Fruit fly (Drosophila melanogaster) whole organism, embryonic: ENCODE results near the gene eco.
A peak's percentile ranks its signal among the peaks of the same experiment; 100 is the strongest.

ENCODE experiments used
- Adf1 ChIP-seq: fragments of 200-800 bp; sonication (Bioruptor generic); IDR thresholded peaks from 2 replicates; pipeline ENCODE4 v1.3.6; 2022; ENCODE audit warnings: missing biosample characterization, missing genetic modification characterization
- CG1024 ChIP-seq: fragments of 200-800 bp; sonication (Bioruptor generic); IDR thresholded peaks from 2 replicates; pipeline ENCODE4 v1.3.6; 2022; ENCODE audit warnings: missing biosample characterization, missing genetic modification characterization
- CG10543 ChIP-seq: fragments of 200-800 bp; sonication (Bioruptor generic); optimal IDR thresholded peaks from 3 replicates; lab custom pipeline; 2017; ENCODE audit warnings: missing biosample characterization, mild to moderate bottlenecking, missing genetic modification characterization, moderate library complexity
- CG10654 ChIP-seq: fragments of 200-800 bp; sonication (Bioruptor generic); optimal IDR thresholded peaks from 2 replicates; lab custom pipeline; 2016; ENCODE audit warnings: missing biosample characterization, missing genetic modification characterization
- CG12219 ChIP-seq: fragments of 200-800 bp; sonication (Bioruptor generic); optimal IDR thresholded peaks from 3 replicates; lab custom pipeline; 2018; ENCODE audit warnings: missing biosample characterization, mild to moderate bottlenecking, missing genetic modification characterization
- CG12942 ChIP-seq: fragments of 200-800 bp; sonication (Bioruptor generic); optimal IDR thresholded peaks from 3 replicates; lab custom pipeline; 2016; ENCODE audit warnings: missing biosample characterization, missing genetic modification characterization
- CG14710 ChIP-seq: fragments of 200-800 bp; sonication (Bioruptor generic); optimal IDR thresholded peaks from 3 replicates; lab custom pipeline; 2019; ENCODE audit warnings: missing biosample characterization, mild to moderate bottlenecking, missing genetic modification characterization, moderate library complexity
- CG14860 ChIP-seq: fragments of 200-800 bp; sonication (Bioruptor generic); IDR thresholded peaks from 3 replicates; pipeline ENCODE4 v1.3.6; 2022; ENCODE audit warnings: missing biosample characterization, missing genetic modification characterization; ENCODE audit not compliant: partially characterized antibody
- CG14965 ChIP-seq: fragments of 200-800 bp; sonication (Bioruptor generic); optimal IDR thresholded peaks from 2 replicates; lab custom pipeline; 2016; ENCODE audit warnings: missing biosample characterization, missing genetic modification characterization, borderline replicate concordance
- CG16815 ChIP-seq: fragments of 200-800 bp; sonication (Bioruptor generic); optimal IDR thresholded peaks from 3 replicates; lab custom pipeline; 2017; ENCODE audit warnings: missing biosample characterization, mild to moderate bottlenecking, missing genetic modification characterization
- CG18262 ChIP-seq: fragments of 200-800 bp; optimal IDR thresholded peaks from 3 replicates; lab custom pipeline; 2019; ENCODE audit warnings: missing biosample characterization, mild to moderate bottlenecking, missing genetic modification characterization, moderate library complexity
- CG18599 ChIP-seq: fragments of 200-800 bp; sonication (Bioruptor generic); optimal IDR thresholded peaks from 3 replicates; lab custom pipeline; 2017; ENCODE audit warnings: missing biosample characterization, missing genetic modification characterization, mild to moderate bottlenecking, moderate library complexity, missing genetic modification reagents
- CG33213 ChIP-seq: fragments of 200-800 bp; sonication (Bioruptor generic); optimal IDR thresholded peaks from 3 replicates; lab custom pipeline; 2016; ENCODE audit warnings: missing biosample characterization, missing genetic modification characterization
- CG4328 ChIP-seq: fragments of 200-800 bp; sonication (Bioruptor generic); optimal IDR thresholded peaks from 3 replicates; lab custom pipeline; 2017; ENCODE audit warnings: missing biosample characterization, missing genetic modification reagents, missing genetic modification characterization
- CG6813 ChIP-seq: fragments of 200-800 bp; sonication (Bioruptor generic); optimal IDR thresholded peaks from 2 replicates; lab custom pipeline; 2017; ENCODE audit warnings: missing biosample characterization, missing genetic modification characterization, mild to moderate bottlenecking, moderate library complexity, missing genetic modification reagents
- CG7556 ChIP-seq: fragments of 200-800 bp; sonication (Bioruptor generic); optimal IDR thresholded peaks from 2 replicates; lab custom pipeline; 2017; ENCODE audit warnings: missing biosample characterization, mild to moderate bottlenecking, missing genetic modification characterization
- CG7839 ChIP-seq: fragments of 200-800 bp; sonication (Bioruptor generic); optimal IDR thresholded peaks from 3 replicates; lab custom pipeline; 2018; ENCODE audit warnings: missing biosample characterization, mild to moderate bottlenecking, missing genetic modification characterization, moderate library complexity
- CG8281 ChIP-seq: fragments of 200-800 bp; sonication (Bioruptor generic); optimal IDR thresholded peaks from 2 replicates; lab custom pipeline; 2018; ENCODE audit warnings: missing biosample characterization, mild to moderate bottlenecking, missing genetic modification characterization, moderate library complexity
- CG9797 ChIP-seq: fragments of 200-800 bp; sonication (Bioruptor generic); optimal IDR thresholded peaks from 3 replicates; lab custom pipeline; 2018; ENCODE audit warnings: missing biosample characterization, mild to moderate bottlenecking, missing genetic modification characterization
- CoRest ChIP-seq: fragments of 200-800 bp; sonication (Bioruptor generic); optimal IDR thresholded peaks from 3 replicates; lab custom pipeline; 2018; ENCODE audit warnings: missing biosample characterization, mild to moderate bottlenecking, missing genetic modification characterization, moderate library complexity
- E2f2 ChIP-seq: fragments of 200-800 bp; sonication (Bioruptor generic); IDR thresholded peaks from 2 replicates; pipeline ENCODE4 v1.3.6; 2022; ENCODE audit warnings: missing biosample characterization, missing genetic modification characterization
- Fer3 ChIP-seq: fragments of 200-800 bp; sonication (Bioruptor generic); optimal IDR thresholded peaks from 2 replicates; lab custom pipeline; 2018; ENCODE audit warnings: missing biosample characterization, mild to moderate bottlenecking, missing genetic modification characterization, moderate library complexity
- HLH3B ChIP-seq: fragments of 200-800 bp; sonication (Bioruptor generic); IDR thresholded peaks from 2 replicates; pipeline ENCODE4 v1.3.6; 2022; ENCODE audit warnings: missing biosample characterization, missing genetic modification characterization
- Hr3 ChIP-seq: fragments of 200-800 bp; sonication (Bioruptor generic); optimal IDR thresholded peaks from 3 replicates; lab custom pipeline; 2016; ENCODE audit warnings: missing biosample characterization, missing genetic modification characterization
- Lpt ChIP-seq: fragments of >200 bp; optimal IDR thresholded peaks from 2 replicates; lab custom pipeline; 2018; ENCODE audit warnings: missing biosample characterization, missing genetic modification characterization
- NC2α ChIP-seq: fragments of 200-800 bp; sonication (Bioruptor generic); optimal IDR thresholded peaks from 2 replicates; lab custom pipeline; 2016; ENCODE audit warnings: missing biosample characterization, missing genetic modification characterization
- Nf-YC ChIP-seq: fragments of 200-800 bp; optimal IDR thresholded peaks from 3 replicates; lab custom pipeline; 2019; ENCODE audit warnings: missing biosample characterization, mild to moderate bottlenecking, missing genetic modification characterization, moderate library complexity
- Poxn ChIP-seq: fragments of 200-800 bp; sonication (Bioruptor generic); IDR thresholded peaks from 2 replicates; pipeline ENCODE4 v1.3.6; 2022; ENCODE audit warnings: missing biosample characterization, missing genetic modification characterization
- Rx ChIP-seq: fragments of 200-800 bp; sonication (Bioruptor generic); IDR thresholded peaks from 2 replicates; pipeline ENCODE4 v1.3.6; 2022; ENCODE audit warnings: missing biosample characterization, missing genetic modification characterization
- ash1 ChIP-seq: fragments of 200-800 bp; sonication (Bioruptor generic); optimal IDR thresholded peaks from 2 replicates; lab custom pipeline; 2018; ENCODE audit warnings: missing biosample characterization, mild to moderate bottlenecking, missing genetic modification characterization
- bbx ChIP-seq: fragments of 200-800 bp; sonication (Bioruptor generic); IDR thresholded peaks from 2 replicates; pipeline ENCODE4 v1.3.6; 2022; ENCODE audit warnings: missing biosample characterization, missing genetic modification characterization; ENCODE audit not compliant: partially characterized antibody
- caup ChIP-seq: fragments of 200-800 bp; sonication (Bioruptor generic); optimal IDR thresholded peaks from 3 replicates; lab custom pipeline; 2017; ENCODE audit warnings: missing biosample characterization, mild to moderate bottlenecking, missing genetic modification characterization, moderate library complexity; ENCODE audit not compliant: severe bottlenecking
- crol ChIP-seq: fragments of 200-800 bp; sonication (Bioruptor generic); IDR thresholded peaks from 2 replicates; pipeline ENCODE4 v1.3.6; 2022; ENCODE audit warnings: missing biosample characterization, missing genetic modification characterization
- dm ChIP-seq: fragments of 200-800 bp; sonication (Bioruptor generic); optimal IDR thresholded peaks from 3 replicates; lab custom pipeline; 2016; ENCODE audit warnings: missing biosample characterization, missing genetic modification characterization
- fu2 ChIP-seq: fragments of 200-800 bp; sonication (Bioruptor generic); optimal IDR thresholded peaks from 2 replicates; lab custom pipeline; 2016; ENCODE audit warnings: missing biosample characterization, missing genetic modification characterization
- h ChIP-seq: fragments of >200 bp; optimal IDR thresholded peaks from 2 replicates; lab custom pipeline; 2017
- jigr1 ChIP-seq: fragments of 200-800 bp; sonication (Bioruptor generic); IDR thresholded peaks from 3 replicates; pipeline ENCODE4 v1.3.6; 2022; ENCODE audit warnings: missing biosample characterization, missing genetic modification characterization
- kay ChIP-seq: fragments of 200-800 bp; sonication (Bioruptor generic); optimal IDR thresholded peaks from 2 replicates; lab custom pipeline; 2016; ENCODE audit warnings: missing biosample characterization, missing genetic modification characterization
- kni ChIP-seq: fragments of 200-800 bp; sonication (Bioruptor generic); optimal IDR thresholded peaks from 3 replicates; lab custom pipeline; 2017; ENCODE audit warnings: mild to moderate bottlenecking, missing biosample characterization, missing genetic modification reagents, missing genetic modification characterization
- knrl ChIP-seq: fragments of 200-800 bp; sonication (Bioruptor generic); IDR thresholded peaks from 3 replicates; pipeline ENCODE4 v1.3.6; 2022; ENCODE audit warnings: missing biosample characterization, missing genetic modification characterization; ENCODE audit not compliant: partially characterized antibody
- phol ChIP-seq: fragments of 200-800 bp; sonication (Bioruptor generic); optimal IDR thresholded peaks from 3 replicates; lab custom pipeline; 2018; ENCODE audit warnings: missing biosample characterization, mild to moderate bottlenecking, missing genetic modification characterization, moderate library complexity
- pnt ChIP-seq: fragments of 200-800 bp; sonication (Bioruptor generic); optimal IDR thresholded peaks from 3 replicates; lab custom pipeline; 2016; ENCODE audit warnings: missing biosample characterization, missing genetic modification characterization
- ranshi ChIP-seq: fragments of 200-800 bp; sonication (Bioruptor generic); IDR thresholded peaks from 2 replicates; pipeline ENCODE4 v1.3.6; 2022; ENCODE audit warnings: missing biosample characterization, missing genetic modification characterization
- row ChIP-seq: fragments of 200-800 bp; sonication (Bioruptor generic); IDR thresholded peaks from 3 replicates; pipeline ENCODE4 v1.3.6; 2022; ENCODE audit warnings: missing biosample characterization, missing genetic modification characterization
- sd ChIP-seq: fragments of 200-800 bp; sonication (Bioruptor generic); optimal IDR thresholded peaks from 3 replicates; lab custom pipeline; 2018; ENCODE audit warnings: missing biosample characterization, mild to moderate bottlenecking, missing genetic modification characterization, moderate library complexity
- sens-2 ChIP-seq: fragments of 200-800 bp; sonication (Bioruptor generic); IDR thresholded peaks from 2 replicates; pipeline ENCODE4 v1.3.6; 2022; ENCODE audit warnings: missing biosample characterization, missing genetic modification characterization
- sr ChIP-seq: fragments of 200-800 bp; sonication (Bioruptor generic); IDR thresholded peaks from 3 replicates; pipeline ENCODE4 v1.3.6; 2022; ENCODE audit warnings: missing biosample characterization, missing genetic modification characterization
- stc ChIP-seq: fragments of 200-800 bp; sonication (Bioruptor generic); IDR thresholded peaks from 2 replicates; pipeline ENCODE4 v1.3.6; 2022; ENCODE audit warnings: missing biosample characterization, missing genetic modification characterization
- toy ChIP-seq: fragments of 200-800 bp; sonication (Bioruptor generic); IDR thresholded peaks from 2 replicates; pipeline ENCODE4 v1.3.6; 2022; ENCODE audit warnings: missing biosample characterization, missing genetic modification characterization
- ttk ChIP-seq: fragments of 200-800 bp; sonication (Bioruptor generic); IDR thresholded peaks from 2 replicates; pipeline ENCODE4 v2.1.2; 2022; ENCODE audit warnings: missing biosample characterization, missing genetic modification characterization
- wor ChIP-seq: fragments of 200-800 bp; sonication (Bioruptor generic); IDR thresholded peaks from 2 replicates; pipeline ENCODE4 v1.3.6; 2022; ENCODE audit warnings: missing biosample characterization, missing genetic modification characterization
- z ChIP-seq: fragments of 200-800 bp; sonication (Bioruptor generic); IDR thresholded peaks from 3 replicates; pipeline ENCODE4 v1.3.6; 2022; ENCODE audit warnings: missing biosample characterization, missing genetic modification characterization

Gene eco

DNA sequence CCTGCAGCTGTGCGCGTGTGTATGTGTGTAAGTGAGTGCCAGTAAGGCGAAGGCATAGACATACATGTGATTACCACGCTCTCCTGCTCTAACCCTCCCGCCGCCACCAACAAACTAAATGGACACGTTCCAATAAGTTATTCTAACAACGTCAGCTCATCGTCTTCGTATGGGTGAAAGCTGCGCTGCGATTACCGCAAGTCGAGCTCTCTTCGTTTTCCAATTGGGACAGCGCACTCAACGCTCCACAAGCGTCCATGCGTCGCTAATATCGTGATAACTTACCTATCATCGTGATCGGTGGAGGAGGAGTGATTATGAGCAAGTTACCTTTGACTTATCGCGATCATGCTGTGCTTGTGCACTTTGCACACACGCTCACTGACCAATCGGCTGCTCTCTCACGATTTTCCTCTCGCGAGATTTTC is 22.0 kb upstream of the eco start (continued):
- TF ChIP-seq CG12942 (GFP tag; lab: Kevin White, UChicago) (no peak), Rx (GFP tag; lab: Robert Waterston, UW) (no peak), Lpt (GFP tag; lab: Kevin White, UChicago) (no peak), sens-2 (GFP tag; lab: Robert Waterston, UW) (no peak), Nf-YC (tag; lab: Kevin White, UChicago) (peak; percentile 82), Poxn (no peak), stc (peak; percentile 38; the same call in 1 of the 2 replicates), CG10543 (GFP tag; lab: Kevin White, UChicago) (no peak), row (GFP tag; lab: Robert Waterston, UW) (peak; percentile 46; the same call in 2 of the 3 replicates), kni (GFP tag; lab: Kevin White, UChicago) (peak; percentile 97), CG18262 (tag; lab: Kevin White, UChicago) (peak; percentile 2), CG6813 (GFP tag; lab: Kevin White, UChicago) (peak; percentile 18), knrl (GFP tag; lab: Robert Waterston, UW) (no peak), dm (GFP tag; lab: Kevin White, UChicago) (peak; percentile 8), pnt (GFP tag; lab: Kevin White, UChicago) (no peak), z (GFP tag; lab: Robert Waterston, UW) (no peak), ranshi (GFP tag; lab: Robert Waterston, UW) (no peak; the same call in 1 of the 2 replicates), CoRest (tag; lab: Kevin White, UChicago) (no peak), wor (GFP tag; lab: Robert Waterston, UW) (no peak), crol (GFP tag; lab: Robert Waterston, UW) (peak; percentile 91), caup (GFP tag; lab: Kevin White, UChicago) (no peak), Fer3 (tag; lab: Kevin White, UChicago) (no peak), E2f2 (GFP tag; lab: Robert Waterston, UW) (no peak), CG14710 (no peak), CG14965 (no peak), CG18599 (GFP tag; lab: Kevin White, UChicago) (no peak), ttk (GFP tag; lab: Robert Waterston, UW) (no peak), ash1 (GFP tag; lab: Kevin White, UChicago) (no peak), Adf1 (no peak), CG7556 (GFP tag; lab: Kevin White, UChicago) (no peak), HLH3B (GFP tag; lab: Robert Waterston, UW) (peak; percentile 58; the same call in 1 of the 2 replicates), CG12219 (no peak), CG16815 (GFP tag; lab: Kevin White, UChicago) (no peak), CG1024 (GFP tag; lab: Robert Waterston, UW) (peak; percentile 46; the same call in 1 of the 2 replicates), sr (no peak), fu2 (GFP tag; lab: Kevin White, UChicago) (no peak), NC2α (GFP tag; lab: Kevin White, UChicago) (no peak), h (lab: Kevin White, UChicago) (no peak), CG10654 (GFP tag; lab: Kevin White, UChicago) (no peak), CG7839 (tag; lab: Kevin White, UChicago) (no peak), sd (tag; lab: Kevin White, UChicago) (no peak), phol (tag; lab: Kevin White, UChicago) (peak; percentile 41), CG9797 (GFP tag; lab: Kevin White, UChicago) (no peak), jigr1 (no peak), CG14860 (GFP tag; lab: Robert Waterston, UW) (no peak), Hr3 (no peak), bbx (GFP tag; lab: Robert Waterston, UW) (peak; percentile 16; the same call in 1 of the 2 replicates), CG33213 (GFP tag; lab: Kevin White, UChicago) (no peak), toy (GFP tag; lab: Robert Waterston, UW) (no peak), CG8281 (tag; lab: Kevin White, UChicago) (no peak), CG4328 (GFP tag; lab: Kevin White, UChicago) (no peak), kay (GFP tag; lab: Kevin White, UChicago) (no peak)
